Worm (Caenorhabditis elegans) whole organism, late embryonic: ENCODE measurements around the gene F13H8.5.

Experiments
- Y22D7AL.16 ChIP-seq: sonication (generic microtip); optimal IDR thresholded peaks from 2 replicates; lab custom pipeline; 2016; ENCODE audit warnings: missing genetic modification characterization, missing compliant biosample characterization
- ama-1 ChIP-seq: fragments of 150-350 bp; optimal IDR thresholded peaks from 2 replicates; lab custom pipeline; 2014
- gmeb-2 ChIP-seq: sonication (generic microtip); optimal IDR thresholded peaks from 2 replicates; lab custom pipeline; 2016; ENCODE audit warnings: missing genetic modification characterization, inconsistent platforms, missing compliant biosample characterization
- mec-3 ChIP-seq: sonication (generic microtip); optimal IDR thresholded peaks from 2 replicates; lab custom pipeline; 2016; ENCODE audit warnings: borderline replicate concordance, missing genetic modification characterization, missing compliant biosample characterization

DNA sequence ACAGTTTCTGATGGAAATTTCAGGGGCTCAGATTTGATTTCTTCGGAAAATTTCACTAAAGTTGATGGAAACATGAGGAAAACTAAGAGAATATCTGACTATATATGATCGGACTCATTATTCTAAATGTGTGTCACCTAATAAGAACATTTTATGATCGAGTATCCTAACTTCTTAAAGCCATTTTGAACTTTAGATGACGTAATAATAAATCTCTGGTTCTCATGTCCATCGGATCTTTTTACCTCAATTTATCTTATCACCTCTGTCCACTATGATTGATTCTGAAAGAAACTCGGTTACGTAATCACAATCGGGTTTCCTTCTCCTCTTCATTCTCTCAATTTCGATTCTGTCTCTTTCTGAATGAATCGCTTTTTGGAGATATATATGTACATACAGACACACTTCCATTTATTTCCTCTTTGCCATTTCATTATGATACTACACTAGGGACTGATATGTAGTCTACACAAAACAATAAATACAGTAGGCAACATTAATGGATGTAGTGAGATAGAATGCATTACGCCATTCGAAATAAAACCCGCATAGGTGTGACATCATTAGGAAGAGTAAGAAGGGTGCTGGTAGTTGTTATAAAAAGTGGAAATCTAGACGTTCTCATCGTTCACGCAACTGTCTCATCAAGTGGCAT, 1.4 kb upstream of the F13H8.5 start:
- TF ChIP-seq gmeb-2 (tag; lab: Kevin White, UChicago) = no peak
- no peak for TF ChIP-seq mec-3 (tag; lab: Kevin White, UChicago)
- no peak for TF ChIP-seq Y22D7AL.16
- TF ChIP-seq ama-1 (lab: Kevin White, UChicago) = no peak
